Fruit fly (Drosophila melanogaster) Kc167 (cell line): ENCODE measurements around the gene vanin-like.

Experiments
- Myc ChIP-seq: fragments of >200 bp; optimal IDR thresholded peaks from 2 replicates; lab custom pipeline; 2017; ENCODE audit warnings: missing external identifiers
- Sin3A ChIP-seq: fragments of >200 bp; optimal IDR thresholded peaks from 2 replicates; lab custom pipeline; 2018; ENCODE audit warnings: missing external identifiers
- h ChIP-seq: fragments of >200 bp; optimal IDR thresholded peaks from 3 replicates; lab custom pipeline; 2018; ENCODE audit warnings: missing external identifiers
- psq ChIP-seq: fragments of >200 bp; optimal IDR thresholded peaks from 2 replicates; lab custom pipeline; 2017; ENCODE audit warnings: missing external identifiers
- ttk ChIP-seq: sonication (Bioruptor generic); optimal IDR thresholded peaks from 2 replicates; lab custom pipeline; 2017; ENCODE audit warnings: missing external identifiers

DNA sequence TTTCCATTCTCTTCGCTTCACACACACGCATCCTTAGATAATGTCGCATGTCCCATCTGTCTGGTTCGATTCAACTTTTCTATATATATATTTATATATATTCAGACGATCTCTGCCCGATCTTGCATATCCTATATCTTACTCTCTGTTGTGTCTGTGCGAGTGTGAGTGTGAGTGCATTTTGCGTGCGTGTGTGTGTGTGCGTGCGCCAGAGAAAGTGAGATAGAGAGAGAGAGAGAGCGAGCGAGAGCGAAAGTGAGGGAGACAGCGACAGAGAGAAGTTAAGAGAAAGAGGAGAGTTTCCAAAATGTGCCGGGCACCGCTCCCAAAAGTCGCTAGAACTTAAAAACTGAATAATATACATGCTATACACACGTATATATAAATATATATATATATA lies 29.4 kb upstream of the vanin-like start:
- TF ChIP-seq Sin3A (lab: Kevin White, UChicago) (no peak), Myc (lab: Kevin White, UChicago) (no peak), ttk (lab: Kevin White, UChicago) (no peak), h (lab: Kevin White, UChicago) (no peak), psq (lab: Kevin White, UChicago) (no peak)
